Fruit fly (Drosophila melanogaster) whole organism, wandering third instar larva: ENCODE data around the gene Tsp33B.
A peak's percentile ranks its signal among the peaks of the same experiment; 100 is the strongest.

Source experiments
- Abd-B ChIP-seq: fragments of >200 bp; optimal IDR thresholded peaks from 2 replicates; lab custom pipeline; 2017; ENCODE audit warnings: missing biosample characterization, missing genetic modification characterization
- CG32264 ChIP-seq: fragments of 200-800 bp; sonication (Bioruptor generic); optimal IDR thresholded peaks from 2 replicates; lab custom pipeline; 2016; ENCODE audit warnings: missing biosample characterization, missing genetic modification characterization
- CG9705 ChIP-seq: fragments of 200-800 bp; sonication (Bioruptor generic); optimal IDR thresholded peaks from 2 replicates; lab custom pipeline; 2018; ENCODE audit warnings: missing biosample characterization, mild to moderate bottlenecking, missing genetic modification characterization
- CrebA ChIP-seq: fragments of 200-800 bp; sonication (Bioruptor generic); optimal IDR thresholded peaks from 2 replicates; lab custom pipeline; 2016; ENCODE audit warnings: missing biosample characterization, mild to moderate bottlenecking, missing genetic modification characterization, borderline replicate concordance
- Dfd ChIP-seq: fragments of >200 bp; optimal IDR thresholded peaks from 2 replicates; lab custom pipeline; 2017; ENCODE audit warnings: missing biosample characterization, missing genetic modification characterization
- Dif ChIP-seq: fragments of 200-275, 200-300 bp; sonication (Bioruptor generic); optimal IDR thresholded peaks from 2 replicates; lab custom pipeline; 2018; ENCODE audit warnings: missing biosample characterization, missing genetic modification characterization; ENCODE audit not compliant: partially characterized antibody
- GATAd ChIP-seq: sonication (Bioruptor generic); optimal IDR thresholded peaks from 2 replicates; lab custom pipeline; 2016; ENCODE audit warnings: missing biosample characterization, missing genetic modification characterization
- HLH106 ChIP-seq: fragments of 200-800 bp; optimal IDR thresholded peaks from 3 replicates; lab custom pipeline; 2019; ENCODE audit warnings: missing biosample characterization, mild to moderate bottlenecking, missing genetic modification characterization, moderate library complexity
- Hnf4 ChIP-seq: fragments of 200-800 bp; sonication (Bioruptor generic); optimal IDR thresholded peaks from 2 replicates; lab custom pipeline; 2016; ENCODE audit warnings: missing biosample characterization, mild to moderate bottlenecking, missing genetic modification characterization
- Hr78 ChIP-seq: fragments of >200 bp; optimal IDR thresholded peaks from 2 replicates; lab custom pipeline; 2017; ENCODE audit warnings: missing biosample characterization, missing genetic modification characterization
- Hr83 ChIP-seq: fragments of 200-300 bp; sonication (Bioruptor generic); optimal IDR thresholded peaks from 2 replicates; lab custom pipeline; 2016; ENCODE audit warnings: missing biosample characterization, mild to moderate bottlenecking, missing genetic modification characterization, moderate library complexity; ENCODE audit not compliant: poor library complexity, severe bottlenecking
- Jra ChIP-seq: sonication (Bioruptor generic); optimal IDR thresholded peaks from 2 replicates; lab custom pipeline; 2016; ENCODE audit warnings: missing biosample characterization, missing genetic modification characterization
- Mio ChIP-seq: sonication (Bioruptor generic); optimal IDR thresholded peaks from 2 replicates; lab custom pipeline; 2016; ENCODE audit warnings: missing biosample characterization, missing genetic modification characterization
- Myc ChIP-seq: fragments of >200 bp; optimal IDR thresholded peaks from 2 replicates; lab custom pipeline; 2017
- N ChIP-seq: fragments of >200 bp; optimal IDR thresholded peaks from 2 replicates; lab custom pipeline; 2018; ENCODE audit warnings: missing biosample characterization, missing external identifiers, missing genetic modification characterization
- OdsH ChIP-seq: fragments of 200-800 bp; sonication (Bioruptor generic); optimal IDR thresholded peaks from 2 replicates; lab custom pipeline; 2016; ENCODE audit warnings: missing biosample characterization, mild to moderate bottlenecking, missing genetic modification characterization
- Rel ChIP-seq, 2 experiments: fragments of 200-800 bp; sonication (Bioruptor generic) in 1 of 2; optimal IDR thresholded peaks; 2 replicates in 1 of 2; 3 replicates in 1 of 2; lab custom pipeline; 2016 to 2019; ENCODE audit warnings: mild to moderate bottlenecking in 2 of 2, missing biosample characterization in 2 of 2, missing genetic modification characterization in 2 of 2, moderate library complexity in 1 of 2
- Sp1 ChIP-seq: fragments of 200-800 bp; sonication (Bioruptor generic); optimal IDR thresholded peaks from 3 replicates; lab custom pipeline; 2019; ENCODE audit warnings: missing biosample characterization, mild to moderate bottlenecking, missing genetic modification characterization, moderate library complexity
- Vsx2 ChIP-seq: fragments of 200-300, 225-300 bp; sonication (Bioruptor generic); optimal IDR thresholded peaks from 2 replicates; lab custom pipeline; 2018; ENCODE audit warnings: missing biosample characterization, missing genetic modification characterization; ENCODE audit not compliant: partially characterized antibody
- br ChIP-seq: fragments of 200-800 bp; sonication (Bioruptor generic); optimal IDR thresholded peaks from 2 replicates; lab custom pipeline; 2016; ENCODE audit warnings: missing biosample characterization, missing genetic modification characterization
- brk ChIP-seq: fragments of 200-800 bp; sonication (Bioruptor generic); optimal IDR thresholded peaks from 2 replicates; lab custom pipeline; 2016; ENCODE audit warnings: missing biosample characterization, mild to moderate bottlenecking, missing genetic modification characterization
- dl ChIP-seq, 2 experiments: fragments of 175-275, 200-275 bp in 1 of 2; fragments of 200-275 bp in 1 of 2; sonication (Bioruptor generic); optimal IDR thresholded peaks; lab custom pipeline; 2018; ENCODE audit warnings: mild to moderate bottlenecking in 2 of 2, missing biosample characterization in 2 of 2, missing genetic modification characterization in 2 of 2, moderate library complexity in 2 of 2; ENCODE audit not compliant: partially characterized antibody in 2 of 2, insufficient read depth in 1 of 2
- dmrt93B ChIP-seq: fragments of 200-800 bp; sonication (Bioruptor generic); optimal IDR thresholded peaks from 2 replicates; lab custom pipeline; 2018; ENCODE audit warnings: missing biosample characterization, mild to moderate bottlenecking, missing genetic modification characterization
- dsf ChIP-seq: sonication (Bioruptor generic); optimal IDR thresholded peaks from 2 replicates; lab custom pipeline; 2016; ENCODE audit warnings: missing biosample characterization, missing genetic modification characterization, borderline replicate concordance
- ey ChIP-seq: fragments of 200-800 bp; sonication (Bioruptor generic); optimal IDR thresholded peaks from 2 replicates; lab custom pipeline; 2016; ENCODE audit warnings: missing biosample characterization, missing genetic modification characterization
- foxo ChIP-seq, 2 experiments: fragments of 200-800 bp; sonication (Bioruptor generic); optimal IDR thresholded peaks; 2 replicates in 1 of 2; 3 replicates in 1 of 2; lab custom pipeline; 2016 to 2017; ENCODE audit warnings: missing biosample characterization in 2 of 2, missing genetic modification characterization in 2 of 2
- fru ChIP-seq: fragments of 200-800 bp; sonication (Bioruptor generic); optimal IDR thresholded peaks from 3 replicates; lab custom pipeline; 2016; ENCODE audit warnings: missing biosample characterization, mild to moderate bottlenecking, missing genetic modification characterization
- h ChIP-seq: fragments of 200-800 bp; sonication (Bioruptor generic); optimal IDR thresholded peaks from 3 replicates; lab custom pipeline; 2016; ENCODE audit warnings: missing biosample characterization, mild to moderate bottlenecking, missing genetic modification characterization
- jim ChIP-seq: fragments of 175-275, 200-325 bp; sonication (Bioruptor generic); optimal IDR thresholded peaks from 2 replicates; lab custom pipeline; 2016; ENCODE audit warnings: missing biosample characterization, mild to moderate bottlenecking, missing genetic modification characterization
- lola ChIP-seq: fragments of >200 bp; optimal IDR thresholded peaks from 2 replicates; lab custom pipeline; 2017; ENCODE audit warnings: missing biosample characterization, missing genetic modification characterization
- pan ChIP-seq: fragments of >200 bp; optimal IDR thresholded peaks from 2 replicates; lab custom pipeline; 2017
- psq ChIP-seq: fragments of 200-800 bp; sonication (Bioruptor generic); optimal IDR thresholded peaks from 3 replicates; lab custom pipeline; 2017; ENCODE audit warnings: missing biosample characterization, mild to moderate bottlenecking, missing genetic modification characterization, moderate library complexity
- rgr ChIP-seq: fragments of 200-800 bp; sonication (Bioruptor generic); optimal IDR thresholded peaks from 3 replicates; lab custom pipeline; 2016; ENCODE audit warnings: missing biosample characterization, mild to moderate bottlenecking, missing genetic modification characterization
- sage ChIP-seq: fragments of 200-800 bp; sonication (Bioruptor generic); optimal IDR thresholded peaks from 2 replicates; lab custom pipeline; 2016; ENCODE audit warnings: missing biosample characterization, mild to moderate bottlenecking, missing genetic modification characterization
- sv ChIP-seq: fragments of 200-800 bp; sonication (Bioruptor generic); optimal IDR thresholded peaks from 3 replicates; lab custom pipeline; 2016; ENCODE audit warnings: missing biosample characterization, missing genetic modification characterization
- tai ChIP-seq: sonication (Bioruptor generic); optimal IDR thresholded peaks from 2 replicates; lab custom pipeline; 2016; ENCODE audit warnings: missing biosample characterization, missing genetic modification characterization
- usp ChIP-seq: fragments of >200 bp; optimal IDR thresholded peaks from 2 replicates; lab custom pipeline; 2017; ENCODE audit warnings: missing biosample characterization, missing genetic modification characterization

Tsp33B gene

dm6 chr2L:11808327-11808701, 16.1 kb upstream of the Tsp33B start:
- TF ChIP-seq Jra (GFP tag; lab: Kevin White, UChicago) (no peak), Myc (lab: Kevin White, UChicago) (peak; percentile 100)

- peak; percentile 61 for TF ChIP-seq CrebA (GFP tag; lab: Kevin White, UChicago)
- TF ChIP-seq OdsH (GFP tag; lab: Kevin White, UChicago), result peak; percentile 30
- peak; percentile 62 for TF ChIP-seq N (GFP tag; lab: Kevin White, UChicago)
- TF ChIP-seq HLH106, result no peak
- TF ChIP-seq tai (GFP tag; lab: Kevin White, UChicago), result no peak
- TF ChIP-seq psq, result peak; percentile 100
- TF ChIP-seq CG32264 (GFP tag; lab: Kevin White, UChicago), result peak; percentile 12
- TF ChIP-seq jim (GFP tag; lab: Kevin White, UChicago), result peak; percentile 58
- peak; percentile 89 for TF ChIP-seq Vsx2 (GFP tag; lab: Kevin White, UChicago)
- TF ChIP-seq br (GFP tag; lab: Kevin White, UChicago), result peak; percentile 63
- TF ChIP-seq Rel (GFP tag; optimal IDR thresholded peaks at IDR 0.05; lab: Kevin White, UChicago), result no peak
- peak; percentile 80 for TF ChIP-seq Rel (tag; optimal IDR thresholded peaks at IDR 0.05; lab: Kevin White, UChicago)
- TF ChIP-seq CG9705 (GFP tag; lab: Kevin White, UChicago), result peak; percentile 24
- no peak for TF ChIP-seq Myc (lab: Kevin White, UChicago)
- TF ChIP-seq Sp1 (GFP tag; lab: Kevin White, UChicago), result peak; percentile 62
- peak; percentile 36 to 58 for TF ChIP-seq dl (GFP tag; optimal IDR thresholded peaks at IDR 0.05; lab: Kevin White, UChicago; ENCODE audit: insufficient read depth in 1 of 2, partially characterized antibody in 2 of 2)
- peak; percentile 71 for TF ChIP-seq h (GFP tag; lab: Kevin White, UChicago)
- peak; percentile 62 for TF ChIP-seq fru (GFP tag; lab: Kevin White, UChicago)
- peak; percentile 80 for TF ChIP-seq Dif (GFP tag; lab: Kevin White, UChicago)
- TF ChIP-seq foxo (GFP tag; optimal IDR thresholded peaks at IDR 0.05; lab: Kevin White, UChicago), result peak; percentile 20 to 51
- no peak for TF ChIP-seq Mio (GFP tag; lab: Kevin White, UChicago)
- peak; percentile 92 for TF ChIP-seq Hr83 (GFP tag; lab: Kevin White, UChicago)
- TF ChIP-seq dmrt93B, result no peak
- TF ChIP-seq usp, result no peak
- no peak for TF ChIP-seq Hr78 (GFP tag; lab: Kevin White, UChicago)
- TF ChIP-seq Hnf4 (GFP tag; lab: Kevin White, UChicago), result peak; percentile 67
- peak; percentile 50 for TF ChIP-seq Jra (GFP tag; lab: Kevin White, UChicago)
- peak; percentile 74 for TF ChIP-seq brk (GFP tag; lab: Kevin White, UChicago)
- TF ChIP-seq ey (GFP tag; lab: Kevin White, UChicago), result peak; percentile 6
- peak; percentile 41 for TF ChIP-seq sage (GFP tag; lab: Kevin White, UChicago)
- peak; percentile 19 for TF ChIP-seq rgr (GFP tag; lab: Kevin White, UChicago)
Measured at dm6 chr2L:11807697-11808226, 15.6 kb upstream of the Tsp33B start.

dm6 chr2L:11806701-11807674, 14.8 kb upstream of the Tsp33B start:
- peak; percentile 90 for TF ChIP-seq Dif (GFP tag; lab: Kevin White, UChicago)
- TF ChIP-seq CrebA (GFP tag; lab: Kevin White, UChicago), result peak; percentile 93
- peak; percentile 24 for TF ChIP-seq ey (GFP tag; lab: Kevin White, UChicago)
- TF ChIP-seq br (GFP tag; lab: Kevin White, UChicago), result peak; percentile 81
- peak; percentile 47 for TF ChIP-seq Mio (GFP tag; lab: Kevin White, UChicago)
- no peak for TF ChIP-seq sv (GFP tag; lab: Kevin White, UChicago)
- peak; percentile 63 for TF ChIP-seq Hnf4 (GFP tag; lab: Kevin White, UChicago)
- peak; percentile 73 to 88 for TF ChIP-seq dl (GFP tag; optimal IDR thresholded peaks at IDR 0.05; lab: Kevin White, UChicago; ENCODE audit: insufficient read depth in 1 of 2, partially characterized antibody in 2 of 2)
- no peak for TF ChIP-seq Myc (lab: Kevin White, UChicago)
- TF ChIP-seq Rel (GFP tag; optimal IDR thresholded peaks at IDR 0.05; lab: Kevin White, UChicago), result peak; percentile 94
- TF ChIP-seq Rel (tag; optimal IDR thresholded peaks at IDR 0.05; lab: Kevin White, UChicago), result peak; percentile 74
- peak; percentile 37 for TF ChIP-seq OdsH (GFP tag; lab: Kevin White, UChicago)
- no peak for TF ChIP-seq dsf
- TF ChIP-seq Vsx2 (GFP tag; lab: Kevin White, UChicago), result peak; percentile 92
- no peak for TF ChIP-seq GATAd
- TF ChIP-seq brk (GFP tag; lab: Kevin White, UChicago), result peak; percentile 83
- TF ChIP-seq Dfd (GFP tag; lab: Kevin White, UChicago), result no peak
- TF ChIP-seq foxo (GFP tag; optimal IDR thresholded peaks at IDR 0.05; lab: Kevin White, UChicago), result peak; percentile 24 to 58
- peak; percentile 64 for TF ChIP-seq rgr (GFP tag; lab: Kevin White, UChicago)
- no peak for TF ChIP-seq tai (GFP tag; lab: Kevin White, UChicago)
- TF ChIP-seq jim (GFP tag; lab: Kevin White, UChicago), result peak; percentile 98
- TF ChIP-seq N (GFP tag; lab: Kevin White, UChicago), result no peak
- TF ChIP-seq Sp1 (GFP tag; lab: Kevin White, UChicago), result peak; percentile 75
- peak; percentile 11 for TF ChIP-seq Hr83 (GFP tag; lab: Kevin White, UChicago)
- peak; percentile 100 for TF ChIP-seq psq
- no peak for TF ChIP-seq lola
- TF ChIP-seq pan (lab: Kevin White, UChicago), result no peak
- peak; percentile 35 for TF ChIP-seq CG9705 (GFP tag; lab: Kevin White, UChicago)
- no peak for TF ChIP-seq dmrt93B
- TF ChIP-seq Jra (GFP tag; lab: Kevin White, UChicago), result peak; percentile 86
- TF ChIP-seq Abd-B (GFP tag; lab: Kevin White, UChicago), result no peak
- TF ChIP-seq fru (GFP tag; lab: Kevin White, UChicago), result peak; percentile 64
